Fruit fly (Drosophila melanogaster) whole organism, embryonic: Measurements from ENCODE around the gene CG33282.

ENCODE experiments used
- CG10543 ChIP-seq: fragments of 200-800 bp; sonication (Bioruptor generic); optimal IDR thresholded peaks from 3 replicates; lab custom pipeline; 2017; ENCODE audit warnings: missing biosample characterization, mild to moderate bottlenecking, missing genetic modification characterization, moderate library complexity
- CG11504 ChIP-seq: fragments of 200-800 bp; sonication (Bioruptor generic); optimal IDR thresholded peaks from 3 replicates; lab custom pipeline; 2019; ENCODE audit warnings: missing biosample characterization, mild to moderate bottlenecking, missing genetic modification characterization, moderate library complexity
- CG13775 ChIP-seq: fragments of 200-800 bp; sonication (Bioruptor generic); optimal IDR thresholded peaks from 3 replicates; lab custom pipeline; 2017; ENCODE audit warnings: missing biosample characterization, mild to moderate bottlenecking, missing genetic modification characterization
- CG13894 ChIP-seq: fragments of 200-800 bp; sonication (Bioruptor generic); optimal IDR thresholded peaks from 3 replicates; lab custom pipeline; 2018; ENCODE audit warnings: missing biosample characterization, mild to moderate bottlenecking, missing genetic modification characterization, moderate library complexity
- CG14965 ChIP-seq: fragments of 200-800 bp; sonication (Bioruptor generic); optimal IDR thresholded peaks from 2 replicates; lab custom pipeline; 2016; ENCODE audit warnings: missing biosample characterization, missing genetic modification characterization, borderline replicate concordance
- CG15479 ChIP-seq: fragments of 200-800 bp; sonication (Bioruptor generic); optimal IDR thresholded peaks from 3 replicates; lab custom pipeline; 2019; ENCODE audit warnings: missing biosample characterization, mild to moderate bottlenecking, missing genetic modification characterization, moderate library complexity
- CG1647 ChIP-seq: fragments of 200-800 bp; sonication (Bioruptor generic); optimal IDR thresholded peaks from 3 replicates; lab custom pipeline; 2016; ENCODE audit warnings: missing biosample characterization, missing genetic modification characterization
- CG16779 ChIP-seq: fragments of 200-800 bp; sonication (Bioruptor generic); IDR thresholded peaks from 2 replicates; pipeline ENCODE4 v1.3.6; 2022; ENCODE audit warnings: missing biosample characterization, missing genetic modification characterization
- CG17359 ChIP-seq: fragments of 200-800 bp; sonication (Bioruptor generic); optimal IDR thresholded peaks from 3 replicates; lab custom pipeline; 2018; ENCODE audit warnings: missing biosample characterization, mild to moderate bottlenecking, missing genetic modification characterization, moderate library complexity
- CG17829 ChIP-seq: fragments of 200-800 bp; optimal IDR thresholded peaks from 2 replicates; lab custom pipeline; 2019; ENCODE audit warnings: missing biosample characterization, mild to moderate bottlenecking, missing genetic modification characterization, moderate library complexity
- CG2875 ChIP-seq: fragments of 200-800 bp; sonication (Bioruptor generic); optimal IDR thresholded peaks from 2 replicates; lab custom pipeline; 2017; ENCODE audit warnings: missing biosample characterization, mild to moderate bottlenecking, missing genetic modification characterization, missing genetic modification reagents
- CG30403 ChIP-seq: fragments of 200-800 bp; sonication (Bioruptor generic); optimal IDR thresholded peaks from 3 replicates; lab custom pipeline; 2016; ENCODE audit warnings: missing biosample characterization, missing genetic modification characterization
- CG34224 ChIP-seq: fragments of 200-800 bp; sonication (Bioruptor generic); IDR thresholded peaks from 3 replicates; pipeline ENCODE4 v1.3.6; 2022; ENCODE audit warnings: missing biosample characterization, missing genetic modification characterization; ENCODE audit not compliant: partially characterized antibody
- CG5180 ChIP-seq: fragments of 200-800 bp; sonication (Bioruptor generic); optimal IDR thresholded peaks from 3 replicates; lab custom pipeline; 2017; ENCODE audit warnings: missing biosample characterization, missing genetic modification characterization, mild to moderate bottlenecking, moderate library complexity, missing genetic modification reagents
- CG6654 ChIP-seq: fragments of 200-800 bp; sonication (Bioruptor generic); optimal IDR thresholded peaks from 2 replicates; lab custom pipeline; 2017; ENCODE audit warnings: missing biosample characterization, mild to moderate bottlenecking, missing genetic modification characterization
- CG8388 ChIP-seq: fragments of 200-800 bp; sonication (Bioruptor generic); optimal IDR thresholded peaks from 2 replicates; lab custom pipeline; 2019; ENCODE audit warnings: missing biosample characterization, mild to moderate bottlenecking, missing genetic modification characterization, moderate library complexity
- CG9797 ChIP-seq: fragments of 200-800 bp; sonication (Bioruptor generic); optimal IDR thresholded peaks from 3 replicates; lab custom pipeline; 2018; ENCODE audit warnings: missing biosample characterization, mild to moderate bottlenecking, missing genetic modification characterization
- CG9876 ChIP-seq: fragments of 200-800 bp; sonication (Bioruptor generic); optimal IDR thresholded peaks from 2 replicates; lab custom pipeline; 2016; ENCODE audit warnings: missing biosample characterization, missing genetic modification characterization
- D ChIP-seq, 2 experiments: fragments of 200-800 bp in 1 of 2; fragments of >200 bp in 1 of 2; sonication (Bioruptor generic) in 1 of 2; optimal IDR thresholded peaks; 2 replicates in 1 of 2; 3 replicates in 1 of 2; lab custom pipeline; 2017; ENCODE audit warnings: mild to moderate bottlenecking in 1 of 2, missing biosample characterization in 1 of 2, missing genetic modification characterization in 1 of 2, missing genetic modification reagents in 1 of 2
- D19B ChIP-seq: fragments of 200-800 bp; sonication (Bioruptor generic); optimal IDR thresholded peaks from 2 replicates; lab custom pipeline; 2017; ENCODE audit warnings: missing biosample characterization, mild to moderate bottlenecking, missing genetic modification characterization
- Deaf1 ChIP-seq: fragments of 200-800 bp; optimal IDR thresholded peaks from 3 replicates; lab custom pipeline; 2019; ENCODE audit warnings: missing biosample characterization, mild to moderate bottlenecking, missing genetic modification characterization, moderate library complexity
- Dip2 ChIP-seq: fragments of 200-800 bp; sonication (Bioruptor generic); IDR thresholded peaks from 2 replicates; pipeline ENCODE4 v1.3.6; 2022; ENCODE audit warnings: missing biosample characterization, missing genetic modification characterization
- HLH54F ChIP-seq: fragments of 200-800 bp; sonication (Bioruptor generic); optimal IDR thresholded peaks from 3 replicates; lab custom pipeline; 2016; ENCODE audit warnings: missing biosample characterization, missing genetic modification characterization
- MTF-1 ChIP-seq: fragments of 200-800 bp; sonication (Bioruptor generic); optimal IDR thresholded peaks from 2 replicates; lab custom pipeline; 2018; ENCODE audit warnings: missing biosample characterization, mild to moderate bottlenecking, missing genetic modification characterization, borderline replicate concordance
- Med ChIP-seq: fragments of 200-800 bp; sonication (Bioruptor generic); peaks from one replicate; lab custom pipeline; 2016; ENCODE audit warnings: missing biosample characterization, missing genetic modification characterization, mild to moderate bottlenecking, inconsistent platforms, moderate library complexity
- Poxn ChIP-seq: fragments of 200-800 bp; sonication (Bioruptor generic); IDR thresholded peaks from 2 replicates; pipeline ENCODE4 v1.3.6; 2022; ENCODE audit warnings: missing biosample characterization, missing genetic modification characterization
- Ravus ChIP-seq: fragments of 200-800 bp; sonication (Bioruptor generic); IDR thresholded peaks from 2 replicates; pipeline ENCODE4 v1.3.6; 2022; ENCODE audit warnings: missing biosample characterization, missing genetic modification characterization
- Sox102F ChIP-seq: fragments of 200-800 bp; sonication (Bioruptor generic); optimal IDR thresholded peaks from 2 replicates; lab custom pipeline; 2018; ENCODE audit warnings: missing biosample characterization, mild to moderate bottlenecking, missing genetic modification characterization, moderate library complexity
- Stat92E ChIP-seq, 3 experiments: fragments of >200 bp in 2 of 3; fragments of 200-800 bp in 1 of 3; sonication (Bioruptor generic) in 1 of 3; optimal IDR thresholded peaks; 2 replicates each; lab custom pipeline; 2017 to 2019; ENCODE audit warnings: missing biosample characterization in 3 of 3, missing genetic modification characterization in 3 of 3, mild to moderate bottlenecking in 1 of 3, moderate library complexity in 1 of 3
- Xrp1 ChIP-seq: fragments of 200-800 bp; sonication (Bioruptor generic); IDR thresholded peaks from 2 replicates; pipeline ENCODE4 v1.3.6; 2022; ENCODE audit warnings: missing biosample characterization, missing genetic modification characterization
- aop ChIP-seq: fragments of 200-800 bp; sonication (Bioruptor generic); IDR thresholded peaks from 2 replicates; pipeline ENCODE4 v1.3.6; 2022; ENCODE audit warnings: missing biosample characterization, missing genetic modification characterization
- eve ChIP-seq, 2 experiments: fragments of >200 bp; optimal IDR thresholded peaks; 2 replicates each; lab custom pipeline; 2017; ENCODE audit warnings: missing biosample characterization in 2 of 2, missing genetic modification characterization in 2 of 2
- gfzf ChIP-seq: fragments of 200-800 bp; sonication (Bioruptor generic); optimal IDR thresholded peaks from 2 replicates; lab custom pipeline; 2016; ENCODE audit warnings: missing biosample characterization, mild to moderate bottlenecking, missing genetic modification characterization, moderate library complexity
- grn ChIP-seq: fragments of 200-800 bp; sonication (Bioruptor generic); optimal IDR thresholded peaks from 3 replicates; lab custom pipeline; 2017; ENCODE audit warnings: missing biosample characterization, missing genetic modification characterization
- her ChIP-seq: fragments of 200-800 bp; sonication (Bioruptor generic); optimal IDR thresholded peaks from 2 replicates; lab custom pipeline; 2016; ENCODE audit warnings: missing biosample characterization, missing genetic modification characterization
- jing ChIP-seq: fragments of 200-800 bp; sonication (Bioruptor generic); optimal IDR thresholded peaks from 2 replicates; lab custom pipeline; 2018; ENCODE audit warnings: missing biosample characterization, mild to moderate bottlenecking, missing genetic modification characterization
- kay ChIP-seq: fragments of 200-800 bp; sonication (Bioruptor generic); optimal IDR thresholded peaks from 2 replicates; lab custom pipeline; 2016; ENCODE audit warnings: missing biosample characterization, missing genetic modification characterization
- nerfin-1 ChIP-seq: fragments of 200-800 bp; sonication (Bioruptor generic); optimal IDR thresholded peaks from 3 replicates; lab custom pipeline; 2019; ENCODE audit warnings: missing biosample characterization, mild to moderate bottlenecking, missing genetic modification characterization, moderate library complexity
- pita ChIP-seq: fragments of 200-800 bp; sonication (Bioruptor generic); optimal IDR thresholded peaks from 2 replicates; lab custom pipeline; 2017; ENCODE audit warnings: missing biosample characterization, mild to moderate bottlenecking, missing genetic modification characterization
- scrt ChIP-seq: fragments of 200-800 bp; sonication (Bioruptor generic); optimal IDR thresholded peaks from 2 replicates; lab custom pipeline; 2018; ENCODE audit warnings: missing biosample characterization, mild to moderate bottlenecking, missing genetic modification characterization, moderate library complexity
- sens ChIP-seq: fragments of 200-800 bp; sonication (Bioruptor generic); peaks from one replicate; lab custom pipeline; 2016; ENCODE audit warnings: missing biosample characterization, missing genetic modification characterization
- ttk ChIP-seq: fragments of 200-800 bp; sonication (Bioruptor generic); IDR thresholded peaks from 2 replicates; pipeline ENCODE4 v2.1.2; 2022; ENCODE audit warnings: missing biosample characterization, missing genetic modification characterization
- usp ChIP-seq: fragments of >200 bp; optimal IDR thresholded peaks from 2 replicates; lab custom pipeline; 2017; ENCODE audit warnings: missing biosample characterization, missing genetic modification characterization
- wek ChIP-seq: fragments of 200-800 bp; sonication (Bioruptor generic); optimal IDR thresholded peaks from 3 replicates; lab custom pipeline; 2018; ENCODE audit warnings: missing biosample characterization, mild to moderate bottlenecking, missing genetic modification characterization, moderate library complexity
- zfh1 ChIP-seq: fragments of 200-800 bp; sonication (Bioruptor generic); IDR thresholded peaks from 3 replicates; pipeline ENCODE4 v1.3.6; 2022; ENCODE audit warnings: missing biosample characterization, missing genetic modification characterization

The CG33282 gene

DNA sequence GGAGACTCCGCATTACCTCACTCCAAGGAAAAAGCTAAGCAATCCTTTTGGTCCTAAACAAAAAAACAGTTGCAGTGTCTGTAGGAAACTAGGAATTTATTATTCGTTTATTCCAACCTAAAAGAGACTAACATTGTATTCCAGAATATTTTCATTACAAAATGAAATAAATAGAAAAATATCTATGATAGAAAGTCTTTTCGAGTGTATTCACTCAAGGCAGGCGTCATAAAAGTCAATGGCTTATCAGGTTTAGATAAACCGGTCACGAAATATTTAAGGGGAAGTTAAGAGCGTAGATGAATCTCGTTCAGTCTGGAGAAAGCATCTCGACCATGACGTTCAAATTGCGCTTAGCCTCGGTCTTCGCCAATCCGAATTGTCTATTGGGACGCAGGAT lies 2.9 kb downstream of the CG33282 start, which contains the start of gene CG3285:
Gene CG3285, plus strand, starts transcription at position 301 of the 400 bp plus-strand sequence.
- TF ChIP-seq CG9876 (GFP tag; lab: Kevin White, UChicago) (no peak), her (no peak), jing (GFP tag; lab: Kevin White, UChicago) (no peak), CG17359 (tag; lab: Kevin White, UChicago) (no peak), CG2875 (GFP tag; lab: Kevin White, UChicago) (no peak), sens (GFP tag; lab: Kevin White, UChicago) (peak; percentile 8)
- TF ChIP-seq, all 482 proteins: peak for 1

dm6 chr2L:3332514-3332913 lies 4.8 kb downstream of the CG33282 start, which contains the start of gene CG15408:
Gene CG15408 (plus strand): TSS chr2L:3332814.
- no peak for TF ChIP-seq CG16779 (GFP tag; lab: Robert Waterston, UW)
- TF ChIP-seq Dip2 (GFP tag; lab: Robert Waterston, UW), result no peak
- no peak for TF ChIP-seq HLH54F (GFP tag; lab: Kevin White, UChicago)
- no peak for TF ChIP-seq zfh1 (GFP tag; lab: Robert Waterston, UW)
- TF ChIP-seq CG10543, result no peak

DNA sequence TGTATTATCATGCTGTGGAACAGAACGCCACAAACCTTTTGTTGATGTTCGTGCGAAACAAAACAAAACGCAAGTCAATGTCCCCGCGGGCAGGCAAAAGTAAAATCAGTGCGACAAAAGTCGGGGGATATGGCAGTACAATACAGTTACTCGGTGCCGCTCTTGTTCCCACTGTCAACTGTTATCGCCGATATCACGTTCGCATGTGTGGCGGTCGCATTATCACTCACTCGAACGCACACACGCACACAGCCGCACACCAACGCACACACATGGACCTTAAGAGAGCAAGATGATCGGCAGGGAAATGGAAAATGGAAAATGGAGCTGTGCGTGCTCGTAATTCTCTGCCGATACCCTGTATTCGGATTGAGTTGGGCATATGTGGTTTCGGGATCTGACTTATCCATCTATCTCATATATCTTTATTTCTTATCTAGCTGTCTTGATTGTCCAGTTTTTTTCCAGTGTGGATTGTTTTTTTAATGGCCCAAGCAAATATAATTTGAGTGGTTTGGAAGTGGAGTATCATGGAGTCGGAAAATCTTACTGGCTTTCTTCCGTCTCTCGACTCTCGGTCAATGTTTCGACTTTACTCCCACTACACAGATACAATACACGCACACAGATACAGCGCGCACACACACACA lies 11.0 kb downstream of the CG33282 start:
- peak; percentile 92; the same call in 1 of the 2 replicates for TF ChIP-seq Xrp1
- TF ChIP-seq Med (GFP tag; lab: Kevin White, UChicago), result peak; percentile 95
- peak; percentile 88 for TF ChIP-seq CG8388 (GFP tag; lab: Kevin White, UChicago)
- peak in 1 of 3 experiments; percentile 50 for TF ChIP-seq Stat92E (GFP tag; optimal IDR thresholded peaks at IDR 0.05; lab: Kevin White, UChicago)
- peak; percentile 14 for TF ChIP-seq CG5180 (GFP tag; lab: Kevin White, UChicago)
- 0 out of 2 replicates have a peak, but pooled peaks have one; percentile 7 for TF ChIP-seq aop
- peak; percentile 79 for TF ChIP-seq ttk (GFP tag; lab: Robert Waterston, UW)
- no peak for TF ChIP-seq CG9797 (GFP tag; lab: Kevin White, UChicago)
- TF ChIP-seq CG6654, result peak; percentile 73
- no peak for TF ChIP-seq Poxn
- TF ChIP-seq scrt, result no peak
- TF ChIP-seq wek, result no peak
- peak; percentile 87 for TF ChIP-seq CG17829 (tag; lab: Kevin White, UChicago)
- TF ChIP-seq her, result no peak
- no peak for TF ChIP-seq Ravus (GFP tag; lab: Robert Waterston, UW)
- TF ChIP-seq Deaf1 (tag; lab: Kevin White, UChicago), result no peak
- TF ChIP-seq gfzf (GFP tag; lab: Kevin White, UChicago), result no peak
- TF ChIP-seq eve (GFP tag; optimal IDR thresholded peaks at IDR 0.05; lab: Kevin White, UChicago), result peak in 1 of 2 experiments; percentile 90
- TF ChIP-seq Sox102F (GFP tag; lab: Kevin White, UChicago), result peak; percentile 93
- TF ChIP-seq CG15479 (GFP tag; lab: Kevin White, UChicago), result no peak
- no peak for TF ChIP-seq nerfin-1 (tag; lab: Kevin White, UChicago)
- TF ChIP-seq kay (GFP tag; lab: Kevin White, UChicago), result peak; percentile 68
- TF ChIP-seq D19B (GFP tag; lab: Kevin White, UChicago), result peak; percentile 89
- TF ChIP-seq CG13775 (GFP tag; lab: Kevin White, UChicago), result peak; percentile 25
- peak; percentile 76 for TF ChIP-seq CG1647 (GFP tag; lab: Kevin White, UChicago)
- TF ChIP-seq D (optimal IDR thresholded peaks at IDR 0.05; lab: Kevin White, UChicago), result no peak
- TF ChIP-seq D (GFP tag; optimal IDR thresholded peaks at IDR 0.05; lab: Kevin White, UChicago), result peak; percentile 92
- TF ChIP-seq MTF-1 (GFP tag; lab: Kevin White, UChicago), result peak; percentile 23
- TF ChIP-seq CG13894 (tag; lab: Kevin White, UChicago), result no peak
- TF ChIP-seq CG11504 (tag; lab: Kevin White, UChicago), result no peak
- peak; percentile 84 for TF ChIP-seq CG30403 (GFP tag; lab: Kevin White, UChicago)
- TF ChIP-seq CG14965 (GFP tag; lab: Kevin White, UChicago), result peak; percentile 7
- TF ChIP-seq usp (GFP tag; lab: Kevin White, UChicago), result no peak
- no peak for TF ChIP-seq pita (GFP tag; lab: Kevin White, UChicago)
- no peak for TF ChIP-seq grn (GFP tag; lab: Kevin White, UChicago)
- no peak for TF ChIP-seq CG34224 (GFP tag; lab: Robert Waterston, UW)
